Worm (Caenorhabditis elegans) whole organism, L4/young adult: ENCODE measurements around the gene dvc-1.

Source experiments
- dao-5 ChIP-seq: sonication (generic microtip); optimal IDR thresholded peaks from 2 replicates; lab custom pipeline; 2016; ENCODE audit warnings: missing genotype, missing genetic modification characterization, moderate library complexity, missing compliant biosample characterization
- him-1 ChIP-seq: sonication (generic microtip); optimal IDR thresholded peaks from 2 replicates; lab custom pipeline; 2016; ENCODE audit warnings: missing genotype, missing genetic modification reagents, missing genetic modification characterization, missing compliant biosample characterization

DNA sequence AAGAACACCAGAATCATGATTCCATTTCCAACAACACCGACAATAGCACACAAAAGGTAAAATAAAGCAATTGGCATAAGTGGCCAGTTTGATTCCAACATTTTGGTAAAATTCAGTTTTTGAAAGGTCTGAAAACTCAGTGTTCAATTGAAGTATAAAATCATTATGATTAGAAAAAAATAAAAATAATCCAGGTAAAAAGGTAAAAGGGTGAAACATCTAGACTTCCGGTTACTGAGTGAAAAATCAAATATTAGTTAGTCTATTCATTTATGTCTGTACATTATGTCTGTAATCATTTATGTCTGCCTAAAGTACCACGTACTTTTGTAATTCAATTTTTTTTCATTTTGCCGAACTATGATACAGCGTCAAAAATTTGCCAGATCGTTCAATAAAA lies 15.8 kb upstream of the dvc-1 start, which contains the start of gene srsx-31:
- TF ChIP-seq dao-5 (tag; lab: Kevin White, UChicago) (no peak), him-1 (no peak)
